Fruit fly (Drosophila melanogaster) whole organism, adult: ENCODE results near the gene CG43338.

ENCODE experiments used
- CG12768 ChIP-seq: fragments of 200-800 bp; sonication (Bioruptor generic); optimal IDR thresholded peaks from 2 replicates; lab custom pipeline; 2017; ENCODE audit warnings: missing biosample characterization, missing genetic modification characterization, mild to moderate bottlenecking, moderate library complexity, missing genetic modification reagents
- CG14711 ChIP-seq: fragments of 200-800 bp; sonication (Bioruptor generic); optimal IDR thresholded peaks from 2 replicates; lab custom pipeline; 2018; ENCODE audit warnings: missing biosample characterization, mild to moderate bottlenecking, missing genetic modification characterization, moderate library complexity
- CG1620 ChIP-seq: fragments of 200-800 bp; sonication (Bioruptor generic); optimal IDR thresholded peaks from 2 replicates; lab custom pipeline; 2016; ENCODE audit warnings: missing biosample characterization, missing genetic modification characterization
- CG5204 ChIP-seq: fragments of 200-800 bp; sonication (Bioruptor generic); optimal IDR thresholded peaks from 2 replicates; lab custom pipeline; 2016; ENCODE audit warnings: missing biosample characterization, missing genetic modification characterization
- CG7101 ChIP-seq: fragments of 200-800 bp; sonication (Bioruptor generic); optimal IDR thresholded peaks from 2 replicates; lab custom pipeline; 2018; ENCODE audit warnings: missing biosample characterization, mild to moderate bottlenecking, missing genetic modification characterization, moderate library complexity
- Hr96 ChIP-seq: fragments of 200-800 bp; sonication (Bioruptor generic); optimal IDR thresholded peaks from 2 replicates; lab custom pipeline; 2016; ENCODE audit warnings: missing biosample characterization, missing genetic modification characterization
- cic ChIP-seq: fragments of 200-800 bp; sonication (Bioruptor generic); optimal IDR thresholded peaks from 2 replicates; lab custom pipeline; 2017; ENCODE audit warnings: missing biosample characterization, mild to moderate bottlenecking, missing genetic modification characterization, moderate library complexity
- kay ChIP-seq: fragments of 200-800 bp; sonication (Bioruptor generic); peaks from one replicate; lab custom pipeline; 2016; ENCODE audit warnings: missing biosample characterization, missing genetic modification characterization, borderline replicate concordance

DNA sequence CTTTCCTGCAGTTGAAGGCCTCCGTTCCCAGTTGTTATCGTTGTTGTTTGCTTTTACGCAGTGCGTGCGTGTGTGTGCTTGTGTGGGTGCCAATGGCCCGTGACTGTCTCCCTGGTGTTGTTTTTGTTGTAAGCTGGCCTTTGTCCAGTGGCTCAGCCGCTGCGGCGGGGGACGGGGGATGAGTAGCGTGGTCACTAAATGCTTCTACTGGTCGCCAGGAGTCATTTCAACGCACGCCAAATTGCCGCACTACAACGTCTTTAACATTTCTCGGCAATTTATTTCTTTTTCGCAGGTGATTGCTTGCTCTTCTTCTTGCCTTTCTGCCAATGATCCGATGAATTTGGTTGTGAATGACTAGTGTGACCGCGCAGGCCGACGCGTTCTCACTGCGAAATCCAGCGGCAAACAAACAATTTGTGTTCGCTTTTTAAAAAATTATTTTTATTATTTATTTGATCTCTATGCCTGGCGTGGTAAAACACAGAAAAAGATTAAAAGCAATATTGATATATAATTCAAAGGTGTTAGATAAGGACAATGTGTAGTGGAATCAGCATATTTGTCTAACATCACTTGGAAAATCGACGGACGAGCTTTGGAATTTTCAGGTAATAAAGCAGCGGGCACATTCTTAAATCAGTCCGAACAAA lies 37.3 kb upstream of the CG43338 start, which contains the start of the genes Faf2 and Grip71:
- TF ChIP-seq Hr96 (GFP tag; lab: Kevin White, UChicago) (peak; percentile 81), cic (GFP tag; lab: Kevin White, UChicago) (no peak), CG14711 (peak; percentile 75), CG5204 (GFP tag; lab: Kevin White, UChicago) (peak; percentile 83), CG1620 (GFP tag; lab: Kevin White, UChicago) (peak; percentile 86), CG12768 (GFP tag; lab: Kevin White, UChicago) (peak; percentile 68), kay (no peak), CG7101 (tag; lab: Kevin White, UChicago) (peak; percentile 83)
